Worm (Caenorhabditis elegans): ENCODE data around the gene rabr-4.

Gene rabr-4

DNA sequence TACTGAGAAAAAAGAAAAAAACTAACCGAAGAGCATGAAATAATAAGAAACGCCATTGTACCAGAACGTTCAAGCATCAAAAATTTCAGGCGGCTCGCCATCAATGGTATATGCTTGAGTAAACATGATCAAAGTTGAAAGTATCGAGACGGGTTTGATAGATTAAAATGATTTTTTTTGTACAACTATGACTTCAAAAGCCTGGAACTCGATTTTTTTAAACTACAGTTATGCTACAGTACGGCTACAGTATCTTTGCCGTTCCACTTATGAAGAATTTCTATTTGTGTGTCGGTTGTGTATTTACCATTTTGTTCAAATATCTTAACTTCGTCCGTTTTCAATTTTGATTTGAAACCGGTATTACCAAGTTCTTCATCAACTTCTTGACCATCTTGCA is 39.6 kb upstream of the rabr-4 start, which contains the start of gene str-97:
Gene str-97 (minus strand): TSS at position 101 of the 400 bp plus-strand sequence.
- no peak for TF ChIP-seq fos-1 (tag; optimal IDR thresholded peaks at IDR 0.05)

DNA sequence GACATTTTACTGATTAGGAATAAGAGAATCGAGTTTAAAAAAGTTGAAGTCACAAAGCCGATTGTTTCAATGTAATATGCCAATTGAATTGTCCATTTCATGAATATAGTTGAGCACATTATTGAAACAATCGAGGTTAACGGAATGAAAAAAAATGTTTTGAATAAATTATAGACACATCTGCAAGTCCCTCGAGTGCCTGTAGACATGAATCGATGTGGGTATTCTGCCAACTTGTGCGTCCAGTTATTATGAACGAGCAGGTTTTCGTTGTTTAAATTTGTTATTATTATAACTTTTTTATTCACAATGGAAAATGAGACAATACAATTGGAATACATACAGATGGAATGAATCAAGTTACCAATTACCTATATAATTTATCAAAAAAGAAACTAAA is 36.3 kb upstream of the rabr-4 start, which contains the start of gene str-99:
Gene str-99 (minus strand): TSS at position 101 of the 400 bp plus-strand sequence.
- no peak for TF ChIP-seq Y55F3AM.14 (GFP tag; optimal IDR thresholded peaks at IDR 0.05)
- no peak for TF ChIP-seq aly-2 (tag; optimal IDR thresholded peaks at IDR 0.05)
- no peak for TF ChIP-seq mbf-1 (tag; optimal IDR thresholded peaks at IDR 0.05)
- TF ChIP-seq R02D3.7 (tag; optimal IDR thresholded peaks at IDR 0.05), result no peak
- TF ChIP-seq zag-1 (tag; optimal IDR thresholded peaks at IDR 0.05), result no peak
- no peak for TF ChIP-seq ztf-1 (GFP tag; conservative IDR thresholded peaks at IDR 0.05)
- no peak for TF ChIP-seq nhr-12 (tag; optimal IDR thresholded peaks at IDR 0.05)
- no peak for TF ChIP-seq elt-1 (tag; optimal IDR thresholded peaks at IDR 0.05)
- no peak for TF ChIP-seq sem-4 (tag; optimal IDR thresholded peaks at IDR 0.05)
- TF ChIP-seq ZK546.5 (tag; optimal IDR thresholded peaks at IDR 0.05), result no peak
- no peak for TF ChIP-seq ama-1 (optimal IDR thresholded peaks at IDR 0.05)
- TF ChIP-seq nhr-10 (tag; optimal IDR thresholded peaks at IDR 0.05), result no peak
- TF ChIP-seq gmeb-1 (tag; optimal IDR thresholded peaks at IDR 0.05), result no peak

DNA sequence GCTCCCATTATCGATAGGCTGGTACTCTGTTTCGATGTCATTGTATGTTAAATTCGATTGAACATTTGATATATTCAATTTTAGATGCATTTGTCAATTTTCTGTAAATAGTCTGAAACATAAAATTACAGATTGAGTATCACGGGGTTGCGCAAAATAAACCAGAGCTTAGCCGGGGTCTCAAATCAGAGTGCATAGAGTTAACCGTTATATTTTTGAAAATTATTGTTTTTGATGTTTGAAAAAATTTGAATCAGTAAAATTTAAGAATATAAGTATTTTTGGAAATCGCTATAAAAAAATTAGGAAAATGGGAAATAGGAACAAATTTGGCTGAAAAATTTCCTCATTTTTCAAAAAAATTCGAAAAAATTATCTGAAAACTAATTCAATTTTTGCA is 35.1 kb upstream of the rabr-4 start, which contains the start of gene F10A3.17:
Gene F10A3.17 (minus strand): TSS at position 101 of the 400 bp plus-strand sequence.
- TF ChIP-seq blmp-1 (tag; optimal IDR thresholded peaks at IDR 0.05; ENCODE audit: insufficient read depth), result no peak
- TF ChIP-seq alr-1 (tag; optimal IDR thresholded peaks at IDR 0.05), result no peak
- TF ChIP-seq dmd-4 (tag; optimal IDR thresholded peaks at IDR 0.05), result no peak
- TF ChIP-seq ceh-82 (tag; optimal IDR thresholded peaks at IDR 0.05), result no peak
- no peak for TF ChIP-seq elt-1 (tag; optimal IDR thresholded peaks at IDR 0.05)
- no peak for TF ChIP-seq skn-1 (tag; optimal IDR thresholded peaks at IDR 0.05)
- TF ChIP-seq unc-55 (GFP tag; optimal IDR thresholded peaks at IDR 0.05), result no peak
- TF ChIP-seq lin-11 (tag; optimal IDR thresholded peaks at IDR 0.05), result no peak
- TF ChIP-seq nhr-129 (tag; optimal IDR thresholded peaks at IDR 0.05), result no peak
- TF ChIP-seq elt-3 (tag; optimal IDR thresholded peaks at IDR 0.05), result no peak

DNA sequence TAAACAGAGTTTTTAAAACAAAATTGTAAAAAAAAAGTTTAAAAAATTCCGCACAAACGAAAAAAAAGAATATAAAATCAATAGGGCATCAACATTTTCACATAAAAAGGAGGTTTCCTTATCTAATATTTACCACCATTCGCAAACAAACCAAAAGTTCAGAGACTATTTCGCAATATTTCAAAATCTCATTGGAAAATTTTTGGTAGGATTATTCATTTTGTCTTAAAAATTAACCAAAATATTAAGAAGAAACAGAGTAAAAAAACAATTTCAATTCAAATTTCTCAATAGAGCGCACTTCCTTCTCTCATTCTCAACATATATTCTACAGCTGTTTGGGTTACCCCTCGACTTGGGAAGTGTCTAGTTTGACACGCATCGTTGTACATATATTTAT is 34.7 kb upstream of the rabr-4 start:
- no peak for TF ChIP-seq ZK546.5 (tag; optimal IDR thresholded peaks at IDR 0.05)
- TF ChIP-seq sem-4 (tag; optimal IDR thresholded peaks at IDR 0.05), result no peak
- no peak for TF ChIP-seq unc-62 (GFP tag; optimal IDR thresholded peaks at IDR 0.05)
- no peak for TF ChIP-seq sma-3 (GFP tag; optimal IDR thresholded peaks at IDR 0.05)
- no peak for TF ChIP-seq nhr-25 (tag; optimal IDR thresholded peaks at IDR 0.05)
- peak; percentile 62 for TF ChIP-seq fos-1 (tag; optimal IDR thresholded peaks at IDR 0.05)
- TF ChIP-seq ztf-1 (GFP tag; conservative IDR thresholded peaks at IDR 0.05), result no peak
- TF ChIP-seq zag-1 (tag; optimal IDR thresholded peaks at IDR 0.05), result no peak
- TF ChIP-seq nhr-10 (tag; optimal IDR thresholded peaks at IDR 0.05), result no peak
- no peak for TF ChIP-seq lin-11 (tag; optimal IDR thresholded peaks at IDR 0.05)
- no peak for TF ChIP-seq aly-2 (tag; optimal IDR thresholded peaks at IDR 0.05)
- TF ChIP-seq nhr-129 (tag; optimal IDR thresholded peaks at IDR 0.05), result peak; percentile 83
- TF ChIP-seq crh-2 (tag; optimal IDR thresholded peaks at IDR 0.05), result no peak
- peak; percentile 56 for TF ChIP-seq unc-55 (GFP tag; optimal IDR thresholded peaks at IDR 0.05)

DNA sequence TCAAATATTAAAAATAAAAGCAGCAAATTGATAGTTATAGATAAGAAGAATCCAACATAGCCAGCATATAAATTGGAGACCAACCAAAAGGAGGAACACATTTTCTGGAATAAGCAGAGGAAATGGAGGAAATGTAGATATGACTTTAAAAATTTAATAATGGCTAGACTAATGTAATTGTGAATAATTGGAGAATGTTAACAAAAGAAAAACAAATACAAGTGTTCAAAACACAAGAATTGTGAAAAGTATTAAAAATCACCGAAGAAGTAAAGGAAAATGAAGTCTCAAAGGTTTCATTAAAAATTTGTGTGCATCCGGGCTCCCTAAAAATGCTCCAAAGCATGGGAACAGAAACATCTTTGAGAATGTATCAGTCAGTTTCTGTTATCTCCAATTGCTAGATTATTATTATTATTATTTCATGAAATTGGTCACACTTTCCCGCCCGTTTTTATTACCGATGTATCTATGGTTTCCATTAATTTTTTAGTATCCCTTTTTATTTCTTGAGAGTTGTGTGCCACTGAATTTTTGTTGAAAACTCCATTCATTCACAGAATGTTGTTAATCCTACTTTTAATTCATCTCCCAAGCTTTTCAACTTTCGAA is 32.5 kb upstream of the rabr-4 start, which contains the start of the genes str-109 and F10A3.11:
Gene str-109 (minus strand): TSS at position 101 of the 612 bp plus-strand sequence.
Gene F10A3.11 (plus strand): TSS at position 562 of the 612 bp plus-strand sequence.
- TF ChIP-seq nhr-10 (tag; optimal IDR thresholded peaks at IDR 0.05), result no peak
- TF ChIP-seq mab-5 (tag; optimal IDR thresholded peaks at IDR 0.05), result no peak
- TF ChIP-seq ceh-16 (tag; optimal IDR thresholded peaks at IDR 0.05), result no peak
- no peak for TF ChIP-seq ztf-1 (GFP tag; conservative IDR thresholded peaks at IDR 0.05)
- TF ChIP-seq nhr-25 (tag; optimal IDR thresholded peaks at IDR 0.05), result no peak
- TF ChIP-seq ceh-82 (tag; optimal IDR thresholded peaks at IDR 0.05), result no peak
- TF ChIP-seq sma-9 (GFP tag; optimal IDR thresholded peaks at IDR 0.05), result no peak
- TF ChIP-seq sma-9 (tag; optimal IDR thresholded peaks at IDR 0.05), result no peak
- no peak for TF ChIP-seq sem-4 (tag; optimal IDR thresholded peaks at IDR 0.05)
- TF ChIP-seq snpc-4 (tag; optimal IDR thresholded peaks at IDR 0.05), result no peak
- no peak for TF ChIP-seq lin-11 (tag; optimal IDR thresholded peaks at IDR 0.05)
- no peak for TF ChIP-seq lin-39 (tag; optimal IDR thresholded peaks at IDR 0.05)
- TF ChIP-seq unc-39 (tag; optimal IDR thresholded peaks at IDR 0.05), result no peak
- no peak for TF ChIP-seq ztf-4 (tag; optimal IDR thresholded peaks at IDR 0.05)
- no peak for TF ChIP-seq nhr-21 (tag; optimal IDR thresholded peaks at IDR 0.05)

Data from whole organism, L2 larva.